Worm (Caenorhabditis elegans) whole organism, L2 larva: ENCODE measurements around the gene aptf-1.
A peak's percentile ranks its signal among the peaks of the same experiment; 100 is the strongest.

Experiments used
- C34F6.9 ChIP-seq: fragments of 150-350 bp; optimal IDR thresholded peaks from 2 replicates; lab custom pipeline; 2014; ENCODE audit warnings: missing biosample characterization, missing genetic modification characterization
- F13H6.1 ChIP-seq: sonication (generic microtip); optimal IDR thresholded peaks from 2 replicates; lab custom pipeline; 2016; ENCODE audit warnings: missing genetic modification characterization, missing compliant biosample characterization
- Y55F3AM.14 ChIP-seq: fragments of 200-800 bp; sonication (Bioruptor generic); optimal IDR thresholded peaks from 2 replicates; lab custom pipeline; 2018; ENCODE audit warnings: mild to moderate bottlenecking, missing genetic modification characterization, missing compliant biosample characterization
- ZK546.5 ChIP-seq: sonication (generic microtip); optimal IDR thresholded peaks from 2 replicates; lab custom pipeline; 2017; ENCODE audit warnings: missing biosample characterization, missing genetic modification characterization
- alr-1 ChIP-seq: fragments of 150-350 bp; optimal IDR thresholded peaks from 2 replicates; lab custom pipeline; 2014; ENCODE audit warnings: missing biosample characterization, missing genetic modification characterization
- ama-1 ChIP-seq: fragments of 150-350 bp; optimal IDR thresholded peaks from 2 replicates; lab custom pipeline; 2018; ENCODE audit warnings: inconsistent platforms
- blmp-1 ChIP-seq: sonication (generic microtip); optimal IDR thresholded peaks from 2 replicates; lab custom pipeline; 2017; ENCODE audit warnings: missing genetic modification characterization, mild to moderate bottlenecking, missing compliant biosample characterization, antibody characterized with exemption, moderate library complexity; ENCODE audit not compliant: insufficient read depth
- ceh-16 ChIP-seq: fragments of 150-350 bp; optimal IDR thresholded peaks from 2 replicates; lab custom pipeline; 2014; ENCODE audit warnings: missing biosample characterization, missing genetic modification characterization
- ceh-82 ChIP-seq: fragments of 150-350 bp; optimal IDR thresholded peaks from 2 replicates; lab custom pipeline; 2014; ENCODE audit warnings: missing biosample characterization, missing genetic modification characterization
- crh-2 ChIP-seq: sonication (generic microtip); optimal IDR thresholded peaks from 2 replicates; lab custom pipeline; 2017; ENCODE audit warnings: missing biosample characterization, missing genetic modification characterization
- egl-27 ChIP-seq: sonication (generic microtip); optimal IDR thresholded peaks from 3 replicates; lab custom pipeline; 2017; ENCODE audit warnings: missing biosample characterization, missing genetic modification reagents, missing genetic modification characterization
- elt-3 ChIP-seq: sonication (generic microtip); optimal IDR thresholded peaks from 2 replicates; lab custom pipeline; 2017; ENCODE audit warnings: missing biosample characterization, missing genetic modification characterization
- fos-1 ChIP-seq: fragments of 150-350 bp; optimal IDR thresholded peaks from 2 replicates; lab custom pipeline; 2014; ENCODE audit warnings: missing biosample characterization, missing genetic modification characterization
- lin-11 ChIP-seq: fragments of 150-350 bp; sonication (generic microtip); optimal IDR thresholded peaks from 2 replicates; lab custom pipeline; 2014; ENCODE audit warnings: missing biosample characterization, missing genetic modification characterization, inconsistent platforms, mixed read lengths
- lin-13 ChIP-seq: fragments of 150-350 bp; optimal IDR thresholded peaks from 2 replicates; lab custom pipeline; 2014; ENCODE audit warnings: missing biosample characterization, missing genetic modification reagents, missing genetic modification characterization
- lsy-2 ChIP-seq, 2 experiments: fragments of 150-350 bp in 1 of 2; sonication (generic microtip) in 1 of 2; optimal IDR thresholded peaks; 2 replicates each; lab custom pipeline; 2014 to 2017; ENCODE audit warnings: missing biosample characterization in 2 of 2, missing genetic modification characterization in 2 of 2
- mab-5 ChIP-seq: fragments of 150-350 bp; optimal IDR thresholded peaks from 2 replicates; lab custom pipeline; 2014; ENCODE audit warnings: missing biosample characterization, missing genetic modification characterization
- mbf-1 ChIP-seq: sonication (generic microtip); optimal IDR thresholded peaks from 2 replicates; lab custom pipeline; 2017; ENCODE audit warnings: missing biosample characterization, missing genetic modification characterization
- mdl-1 ChIP-seq, 2 experiments: fragments of 150-350 bp in 1 of 2; sonication (generic microtip) in 1 of 2; optimal IDR thresholded peaks; 2 replicates each; lab custom pipeline; 2017; ENCODE audit warnings: missing biosample characterization in 2 of 2, missing genetic modification characterization in 2 of 2
- nhr-12 ChIP-seq: fragments of 150-350 bp; optimal IDR thresholded peaks from 2 replicates; lab custom pipeline; 2014; ENCODE audit warnings: missing biosample characterization, missing genetic modification characterization
- nhr-129 ChIP-seq: fragments of 150-350 bp; optimal IDR thresholded peaks from 2 replicates; lab custom pipeline; 2014; ENCODE audit warnings: missing biosample characterization, missing genetic modification characterization
- nhr-21 ChIP-seq: fragments of 150-350 bp; optimal IDR thresholded peaks from 2 replicates; lab custom pipeline; 2014; ENCODE audit warnings: missing biosample characterization, missing genetic modification characterization
- nhr-6 ChIP-seq: fragments of 150-350 bp; optimal IDR thresholded peaks from 2 replicates; lab custom pipeline; 2014; ENCODE audit warnings: missing biosample characterization, missing genetic modification characterization
- peb-1 ChIP-seq: fragments of 150-350 bp; optimal IDR thresholded peaks from 2 replicates; lab custom pipeline; 2014; ENCODE audit warnings: missing biosample characterization, missing genetic modification characterization
- sem-4 ChIP-seq: fragments of 150-350 bp; optimal IDR thresholded peaks from 2 replicates; lab custom pipeline; 2014; ENCODE audit warnings: missing biosample characterization, missing genetic modification reagents, missing genetic modification characterization
- skn-1 ChIP-seq: sonication (generic microtip); optimal IDR thresholded peaks from 2 replicates; lab custom pipeline; 2017; ENCODE audit warnings: missing biosample characterization, missing genetic modification characterization
- sma-3 ChIP-seq: sonication (generic microtip); optimal IDR thresholded peaks from 2 replicates; lab custom pipeline; 2016; ENCODE audit warnings: missing genetic modification reagents, missing genetic modification characterization, missing compliant biosample characterization
- sma-9 ChIP-seq, 2 experiments: fragments of 150-350 bp in 1 of 2; sonication (generic microtip) in 1 of 2; optimal IDR thresholded peaks; 2 replicates each; lab custom pipeline; 2014 to 2016; ENCODE audit warnings: missing genetic modification characterization in 2 of 2, mild to moderate bottlenecking in 1 of 2, missing biosample characterization in 1 of 2, missing compliant biosample characterization in 1 of 2, missing genetic modification reagents in 1 of 2, moderate library complexity in 1 of 2
- snpc-4 ChIP-seq: fragments of 150-350 bp; optimal IDR thresholded peaks from 2 replicates; lab custom pipeline; 2014; ENCODE audit warnings: missing biosample characterization, missing genetic modification characterization
- unc-39 ChIP-seq: fragments of 150-350 bp; optimal IDR thresholded peaks from 2 replicates; lab custom pipeline; 2014; ENCODE audit warnings: missing biosample characterization, missing genetic modification characterization
- unc-55 ChIP-seq: fragments of 150-350 bp; sonication (generic microtip); optimal IDR thresholded peaks from 3 replicates; lab custom pipeline; 2014; ENCODE audit warnings: missing biosample characterization, missing genetic modification reagents, missing genetic modification characterization
- zag-1 ChIP-seq: fragments of 150-350 bp; optimal IDR thresholded peaks from 2 replicates; lab custom pipeline; 2014; ENCODE audit warnings: missing biosample characterization, missing genetic modification characterization
- ztf-11 ChIP-seq: sonication (generic microtip); optimal IDR thresholded peaks from 2 replicates; lab custom pipeline; 2017; ENCODE audit warnings: missing biosample characterization, missing genetic modification characterization
- ztf-4 ChIP-seq: fragments of 150-350 bp; optimal IDR thresholded peaks from 2 replicates; lab custom pipeline; 2014; ENCODE audit warnings: missing biosample characterization, missing genetic modification characterization

aptf-1 gene

ce11 chrII:6489711-6490184 is 35.0 kb downstream of the aptf-1 start, which contains the start of the genes snr-3 and rsp-5 (continued):
- TF ChIP-seq skn-1 (tag; lab: Kevin White, UChicago) (no peak), nhr-129 (peak; percentile 82), ama-1 (peak; percentile 40), snpc-4 (tag; lab: Kevin White, UChicago) (peak; percentile 75), sma-3 (GFP tag; lab: Kevin White, UChicago) (peak; percentile 72), ztf-4 (no peak), alr-1 (tag; lab: Kevin White, UChicago) (no peak), C34F6.9 (peak; percentile 91), crh-2 (tag; lab: Kevin White, UChicago) (peak; percentile 72), elt-3 (tag; lab: Kevin White, UChicago) (no peak), nhr-12 (tag; lab: Kevin White, UChicago) (no peak), mbf-1 (tag; lab: Kevin White, UChicago) (no peak), peb-1 (tag; lab: Kevin White, UChicago) (no peak)

ce11 chrII:6491187-6491586 is 36.4 kb downstream of the aptf-1 start:
- TF ChIP-seq ZK546.5 (tag; lab: Kevin White, UChicago) = no peak
- no peak for TF ChIP-seq nhr-6 (tag; lab: Kevin White, UChicago)
- no peak for TF ChIP-seq crh-2 (tag; lab: Kevin White, UChicago)
- TF ChIP-seq nhr-12 (tag; lab: Kevin White, UChicago) = no peak

ce11 chrII:6491817-6492452 is 37.2 kb downstream of the aptf-1 start, which contains the start of the genes T28D9.11 and T28D9.1:
TSS of gene T28D9.11 (minus strand) at chrII:6491993.
TSS of gene T28D9.1 (plus strand) at chrII:6492402.
- TF ChIP-seq lin-13 (GFP tag; lab: Kevin White, UChicago) (peak; percentile 19), unc-39 (tag; lab: Kevin White, UChicago) (peak; percentile 36), ceh-82 (tag; lab: Kevin White, UChicago) (no peak), unc-55 (peak; percentile 66), snpc-4 (tag; lab: Kevin White, UChicago) (peak; percentile 94), ztf-4 (no peak), crh-2 (tag; lab: Kevin White, UChicago) (peak; percentile 3), F13H6.1 (tag; lab: Kevin White, UChicago) (peak; percentile 67), mdl-1 (tag; optimal IDR thresholded peaks at IDR 0.05; lab: Kevin White, UChicago) (peak; percentile 9 to 41), C34F6.9 (peak; percentile 47), peb-1 (tag; lab: Kevin White, UChicago) (no peak), egl-27 (peak; percentile 9), lin-11 (tag; lab: Kevin White, UChicago) (peak; percentile 60), sma-9 (GFP tag; optimal IDR thresholded peaks at IDR 0.05; lab: Kevin White, UChicago) (peak; percentile 7), sma-9 (tag; optimal IDR thresholded peaks at IDR 0.05; lab: Kevin White, UChicago) (no peak), ama-1 (peak; percentile 23), ZK546.5 (tag; lab: Kevin White, UChicago) (no peak), nhr-129 (peak; percentile 82), lsy-2 (tag; optimal IDR thresholded peaks at IDR 0.05; lab: Kevin White, UChicago) (peak in 1 of 2 experiments; percentile 68), zag-1 (tag; lab: Kevin White, UChicago) (peak; percentile 40), nhr-21 (tag; lab: Kevin White, UChicago) (peak; percentile 45), ztf-11 (tag; lab: Kevin White, UChicago) (no peak), fos-1 (peak; percentile 34), ceh-16 (tag; lab: Kevin White, UChicago) (peak; percentile 5)

ce11 chrII:6493139-6493538 is 38.4 kb downstream of the aptf-1 start:
- TF ChIP-seq unc-55 (peak; percentile 9), blmp-1 (no peak)
- TF ChIP-seq, all 48 proteins: peak for 1

ce11 chrII:6493709-6494326 is 39.0 kb downstream of the aptf-1 start:
- no peak for TF ChIP-seq sem-4
- TF ChIP-seq Y55F3AM.14 (GFP tag; lab: Kevin White, UChicago) = no peak
- no peak for TF ChIP-seq mbf-1 (tag; lab: Kevin White, UChicago)
- no peak for TF ChIP-seq nhr-21 (tag; lab: Kevin White, UChicago)
- TF ChIP-seq mab-5 = no peak
